Worm (Caenorhabditis elegans) whole organism, L1 larva: ENCODE results near the gene srh-128.

ENCODE experiments used
- C04F5.9 ChIP-seq: sonication (generic microtip); optimal IDR thresholded peaks from 2 replicates; lab custom pipeline; 2016; ENCODE audit warnings: missing genetic modification characterization, missing compliant biosample characterization
- C16A3.4 ChIP-seq: fragments of 150-350 bp; optimal IDR thresholded peaks from 2 replicates; lab custom pipeline; 2014; ENCODE audit warnings: missing biosample characterization, missing genetic modification characterization
- C34B4.2 ChIP-seq: sonication (generic microtip); optimal IDR thresholded peaks from 2 replicates; lab custom pipeline; 2017; ENCODE audit warnings: mild to moderate bottlenecking, missing genetic modification characterization, missing compliant biosample characterization
- aly-2 ChIP-seq: fragments of 150-350 bp; optimal IDR thresholded peaks from 2 replicates; lab custom pipeline; 2014; ENCODE audit warnings: missing biosample characterization, missing genetic modification characterization
- ama-1 ChIP-seq: fragments of 150-350 bp; optimal IDR thresholded peaks from 2 replicates; lab custom pipeline; 2014
- blmp-1 ChIP-seq: fragments of 150-350 bp; optimal IDR thresholded peaks from 2 replicates; lab custom pipeline; 2014; ENCODE audit warnings: missing biosample characterization, missing genetic modification characterization
- ceh-63 ChIP-seq: fragments of 200-800 bp; sonication (Bioruptor generic); optimal IDR thresholded peaks from 2 replicates; lab custom pipeline; 2018; ENCODE audit warnings: mild to moderate bottlenecking, missing genetic modification characterization, missing compliant biosample characterization
- ces-1 ChIP-seq: fragments of 150-350 bp; optimal IDR thresholded peaks from 2 replicates; lab custom pipeline; 2014; ENCODE audit warnings: missing biosample characterization, missing genetic modification reagents, missing genetic modification characterization
- dsc-1 ChIP-seq: sonication (generic microtip); optimal IDR thresholded peaks from 2 replicates; lab custom pipeline; 2016; ENCODE audit warnings: mild to moderate bottlenecking, missing genetic modification characterization, missing compliant biosample characterization
- efl-1 ChIP-seq, 4 experiments: fragments of 150-350 bp; optimal IDR thresholded peaks in 3 of 4; peaks in 1 of 4; 1 replicate in 1 of 4; 2 replicates in 3 of 4; lab custom pipeline; 2014; ENCODE audit warnings: missing biosample characterization in 2 of 4, missing genetic modification characterization in 2 of 4, missing genetic modification reagents in 2 of 4
- efl-3 ChIP-seq: fragments of 200-800 bp; sonication (Bioruptor generic); optimal IDR thresholded peaks from 2 replicates; lab custom pipeline; 2018; ENCODE audit warnings: mild to moderate bottlenecking, missing genetic modification characterization, missing compliant biosample characterization
- egl-13 ChIP-seq: sonication (generic microtip); optimal IDR thresholded peaks from 2 replicates; lab custom pipeline; 2016; ENCODE audit warnings: missing genotype, missing genetic modification reagents, missing genetic modification characterization, missing compliant biosample characterization
- elt-2 ChIP-seq: sonication (generic microtip); optimal IDR thresholded peaks from 2 replicates; lab custom pipeline; 2016; ENCODE audit warnings: missing genetic modification characterization, mild to moderate bottlenecking, inconsistent platforms, missing compliant biosample characterization, missing genetic modification reagents
- elt-3 ChIP-seq, 6 experiments: fragments of 150-350 bp in 1 of 6; sonication (generic microtip); optimal IDR thresholded peaks; 2 replicates each; lab custom pipeline; 2017 to 2018; ENCODE audit warnings: missing biosample characterization in 6 of 6, missing genetic modification characterization in 6 of 6, inconsistent platforms in 1 of 6
- fkh-10 ChIP-seq: sonication (generic microtip); optimal IDR thresholded peaks from 2 replicates; lab custom pipeline; 2017; ENCODE audit warnings: missing biosample characterization, missing genetic modification reagents, missing genetic modification characterization
- fos-1 ChIP-seq: fragments of 150-350 bp; optimal IDR thresholded peaks from 2 replicates; lab custom pipeline; 2014; ENCODE audit warnings: missing biosample characterization, missing genetic modification characterization
- lin-14 ChIP-seq: fragments of 200-800 bp; sonication (Bioruptor generic); optimal IDR thresholded peaks from 2 replicates; lab custom pipeline; 2018; ENCODE audit warnings: mild to moderate bottlenecking, missing genetic modification characterization, moderate library complexity, missing compliant biosample characterization
- lin-35 ChIP-seq, 2 experiments: fragments of 150-350 bp; optimal IDR thresholded peaks; 2 replicates each; lab custom pipeline; 2014; ENCODE audit warnings: missing biosample characterization in 2 of 2, missing genetic modification characterization in 2 of 2, missing genetic modification reagents in 2 of 2
- lsy-2 ChIP-seq, 2 experiments: fragments of 150-350 bp; optimal IDR thresholded peaks; 2 replicates each; lab custom pipeline; 2014; ENCODE audit warnings: missing biosample characterization in 2 of 2, missing genetic modification characterization in 2 of 2
- mab-9 ChIP-seq: fragments of 200-800 bp; sonication (Bioruptor generic); IDR thresholded peaks from 2 replicates; pipeline ENCODE4 v1.3.6; 2022; ENCODE audit warnings: missing genetic modification reagents, missing genetic modification characterization, missing compliant biosample characterization
- mep-1 ChIP-seq: fragments of 150-350 bp; optimal IDR thresholded peaks from 2 replicates; lab custom pipeline; 2014; ENCODE audit warnings: missing biosample characterization, missing genetic modification characterization
- nhr-12 ChIP-seq: sonication (generic microtip); optimal IDR thresholded peaks from 2 replicates; lab custom pipeline; 2017; ENCODE audit warnings: missing biosample characterization, missing genetic modification characterization
- nhr-20 ChIP-seq: sonication (generic microtip); optimal IDR thresholded peaks from 2 replicates; lab custom pipeline; 2016; ENCODE audit warnings: mild to moderate bottlenecking, missing genetic modification characterization, missing compliant biosample characterization
- nhr-28 ChIP-seq: fragments of 150-350 bp; optimal IDR thresholded peaks from 2 replicates; lab custom pipeline; 2014; ENCODE audit warnings: missing biosample characterization, missing genetic modification characterization
- nhr-71 ChIP-seq: sonication (generic microtip); optimal IDR thresholded peaks from 2 replicates; lab custom pipeline; 2016; ENCODE audit warnings: mild to moderate bottlenecking, missing genetic modification characterization, moderate library complexity, missing compliant biosample characterization
- nhr-77 ChIP-seq: fragments of 150-350 bp; optimal IDR thresholded peaks from 2 replicates; lab custom pipeline; 2014; ENCODE audit warnings: missing biosample characterization, missing genetic modification characterization
- nhr-84 ChIP-seq: sonication (generic microtip); optimal IDR thresholded peaks from 2 replicates; lab custom pipeline; 2017; ENCODE audit warnings: missing biosample characterization, missing genetic modification characterization
- nhr-90 ChIP-seq: sonication (generic microtip); optimal IDR thresholded peaks from 2 replicates; lab custom pipeline; 2016; ENCODE audit warnings: mild to moderate bottlenecking, missing genetic modification characterization, missing compliant biosample characterization; ENCODE audit not compliant: poor library complexity
- pax-3 ChIP-seq: fragments of 200-800 bp; sonication (Bioruptor generic); optimal IDR thresholded peaks from 2 replicates; lab custom pipeline; 2018; ENCODE audit warnings: mild to moderate bottlenecking, missing genetic modification characterization, moderate library complexity, missing compliant biosample characterization
- rnt-1 ChIP-seq: sonication (generic microtip); optimal IDR thresholded peaks from 2 replicates; lab custom pipeline; 2016; ENCODE audit warnings: mild to moderate bottlenecking, missing genetic modification characterization, moderate library complexity, missing compliant biosample characterization
- skn-1 ChIP-seq: fragments of 150-350 bp; optimal IDR thresholded peaks from 2 replicates; lab custom pipeline; 2014; ENCODE audit warnings: missing biosample characterization, missing genetic modification characterization
- unc-30 ChIP-seq: sonication (generic microtip); optimal IDR thresholded peaks from 2 replicates; lab custom pipeline; 2017; ENCODE audit warnings: missing biosample characterization, missing genetic modification characterization
- unc-98 ChIP-seq: fragments of 200-800 bp; sonication (Bioruptor generic); IDR thresholded peaks from 2 replicates; pipeline ENCODE4 v1.3.6; 2022; ENCODE audit warnings: missing genetic modification characterization, missing compliant biosample characterization
- xbp-1 ChIP-seq: sonication (generic microtip); optimal IDR thresholded peaks from 2 replicates; lab custom pipeline; 2016; ENCODE audit warnings: missing genetic modification characterization, missing compliant biosample characterization

The srh-128 gene

DNA sequence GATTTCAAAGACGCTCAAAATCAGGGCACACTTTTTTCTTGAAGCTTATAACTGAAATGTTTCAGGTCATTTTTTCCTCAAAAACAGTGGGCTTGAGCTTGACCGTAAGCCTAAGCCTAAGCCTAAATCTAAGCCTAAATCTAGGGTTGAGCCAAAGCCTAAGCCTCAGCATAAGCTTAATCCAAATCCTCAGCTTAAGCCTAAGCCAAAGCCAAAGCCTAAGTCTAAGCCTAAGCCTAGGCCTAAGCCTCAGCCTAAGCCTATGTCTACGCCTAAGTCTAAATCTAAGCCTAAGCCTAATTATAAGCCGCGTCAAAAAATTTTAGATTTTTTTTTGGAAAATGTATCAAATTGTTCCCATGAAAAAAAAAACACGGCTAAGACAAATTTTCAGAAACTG is 29.2 kb upstream of the srh-128 start:
- TF ChIP-seq blmp-1 (no peak), dsc-1 (tag; lab: Kevin White, UChicago) (no peak), xbp-1 (tag; lab: Kevin White, UChicago) (no peak), elt-2 (no peak), skn-1 (tag; lab: Kevin White, UChicago) (no peak), efl-3 (GFP tag; lab: Kevin White, UChicago) (no peak), elt-3 (tag; optimal IDR thresholded peaks at IDR 0.05; lab: Kevin White, UChicago) (no peak), efl-1 (optimal IDR thresholded peaks at IDR 0.05; lab: Kevin White, UChicago) (no peak), efl-1 (GFP tag; optimal IDR thresholded peaks at IDR 0.05 in 1 of 2; lab: Kevin White, UChicago) (no peak), mep-1 (tag; lab: Kevin White, UChicago) (no peak), lin-14 (no peak), C34B4.2 (tag; lab: Kevin White, UChicago) (no peak)

DNA sequence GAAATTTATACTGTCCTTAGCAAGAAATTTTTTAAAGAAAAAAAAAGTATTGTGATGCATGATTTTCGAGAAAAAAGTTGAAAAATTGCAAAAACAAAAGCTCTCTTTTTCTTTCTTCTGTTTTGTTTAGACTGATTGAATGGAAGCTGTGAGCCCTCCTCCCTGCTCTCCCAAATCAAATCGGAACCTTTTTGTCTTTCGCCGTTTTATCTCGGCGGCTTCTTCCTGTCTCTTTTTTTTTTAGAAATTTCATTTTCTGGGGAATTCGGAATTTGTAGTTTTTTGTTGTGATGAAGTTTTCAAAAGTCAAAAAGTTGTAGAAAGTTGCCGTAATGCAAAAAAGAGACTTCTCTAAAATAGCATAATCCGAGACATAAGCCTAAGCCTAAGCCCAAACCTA is 25.5 kb upstream of the srh-128 start:
- TF ChIP-seq lin-35 (GFP tag; optimal IDR thresholded peaks at IDR 0.05; lab: Kevin White, UChicago) (no peak), fkh-10 (GFP tag; lab: Kevin White, UChicago) (peak; percentile 63), lin-14 (peak; percentile 34)
- TF ChIP-seq, all 84 proteins: peak for 2

DNA sequence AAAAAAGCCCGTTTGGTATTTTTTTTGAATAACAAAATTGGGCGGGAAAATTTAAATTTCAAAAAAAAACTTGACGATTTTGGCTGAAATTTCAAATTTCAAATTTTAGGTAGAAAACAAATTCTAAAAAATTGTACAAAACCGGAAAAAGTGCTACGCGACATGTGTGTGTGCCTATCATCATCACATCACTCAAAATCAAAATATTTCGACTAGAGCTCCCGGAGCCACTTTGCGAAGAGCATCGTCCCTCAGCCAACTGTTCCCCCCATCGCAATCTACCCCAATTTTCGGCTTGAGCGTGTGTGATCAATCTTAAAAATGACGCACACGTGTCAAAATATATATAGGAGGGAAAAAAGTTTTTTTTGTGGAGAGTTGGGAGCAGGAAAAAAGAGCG is 21.7 kb upstream of the srh-128 start:
- TF ChIP-seq skn-1 (tag; lab: Kevin White, UChicago) = no peak
- TF ChIP-seq lin-14 = peak; percentile 33
- TF ChIP-seq rnt-1 (tag; lab: Kevin White, UChicago) = peak; percentile 43
- no peak for TF ChIP-seq aly-2 (tag; lab: Kevin White, UChicago)
- TF ChIP-seq nhr-71 (tag; lab: Kevin White, UChicago) = peak; percentile 0
- TF ChIP-seq nhr-90 (tag; lab: Kevin White, UChicago) = no peak
- no peak for TF ChIP-seq blmp-1
- TF ChIP-seq, all 84 proteins: peak for 3

DNA sequence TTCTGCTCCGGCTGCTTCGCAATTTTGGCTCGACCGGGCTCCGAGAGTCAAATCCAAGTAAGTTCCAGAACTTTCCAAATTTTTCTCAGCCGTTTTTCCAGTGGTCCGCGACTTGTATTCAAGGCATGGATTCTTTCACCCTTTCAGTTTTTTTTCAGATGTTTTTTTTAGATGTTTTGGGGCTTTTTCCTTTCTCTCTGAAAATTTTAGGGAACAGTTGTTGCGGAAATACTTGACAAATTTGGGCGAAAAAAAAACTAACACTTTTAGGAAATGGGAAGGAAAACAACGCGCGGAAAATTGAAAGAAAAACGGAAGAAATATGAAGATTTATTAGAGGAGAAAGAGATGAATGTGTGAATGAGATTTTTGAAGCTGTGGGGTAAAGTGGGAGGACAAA is 20.5 kb upstream of the srh-128 start, which contains the start of the genes T05A8.11 and nep-2:
T05A8.11 (minus strand) TSS at position 101 of the 400 bp plus-strand sequence.
nep-2 (minus strand) TSS at position 192 of the 400 bp plus-strand sequence.
- TF ChIP-seq nhr-77 (tag; lab: Kevin White, UChicago) = no peak
- TF ChIP-seq nhr-84 (tag; lab: Kevin White, UChicago) = no peak
- TF ChIP-seq, all 84 proteins: peak for 0

DNA sequence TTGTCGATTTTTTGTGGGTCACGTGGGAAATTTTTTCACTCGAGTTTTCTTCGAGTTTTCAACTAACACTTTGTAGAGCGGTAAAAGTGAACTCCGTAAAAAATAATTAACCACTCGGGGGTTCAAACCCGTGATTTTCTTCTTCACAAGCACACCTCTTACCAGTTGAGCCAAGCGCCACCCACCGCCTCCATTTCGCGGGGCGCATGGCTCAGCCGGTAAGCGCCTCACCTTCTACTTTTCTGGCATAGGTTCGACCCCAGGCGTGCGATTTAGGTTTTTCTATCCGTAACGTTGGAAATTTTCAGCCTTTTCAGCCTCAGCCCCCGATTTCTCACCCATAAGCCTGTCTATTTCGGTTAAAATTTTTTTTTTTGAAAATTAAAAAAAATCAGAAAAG is 16.9 kb upstream of the srh-128 start:
- no peak for TF ChIP-seq nhr-20 (tag; lab: Kevin White, UChicago)
- TF ChIP-seq efl-1 (optimal IDR thresholded peaks at IDR 0.05; lab: Kevin White, UChicago) = no peak
- TF ChIP-seq efl-1 (GFP tag; optimal IDR thresholded peaks at IDR 0.05 in 1 of 2; lab: Kevin White, UChicago) = no peak
- no peak for TF ChIP-seq mab-9 (GFP tag; lab: Robert Waterston, UW)
- no peak for TF ChIP-seq unc-30 (tag; lab: Kevin White, UChicago)
- TF ChIP-seq ama-1 (lab: Kevin White, UChicago) = no peak
- TF ChIP-seq nhr-12 (tag; lab: Kevin White, UChicago) = no peak
- no peak for TF ChIP-seq aly-2 (tag; lab: Kevin White, UChicago)
- no peak for TF ChIP-seq unc-98
- no peak for TF ChIP-seq pax-3 (tag; lab: Kevin White, UChicago)
- no peak for TF ChIP-seq C16A3.4 (tag; lab: Kevin White, UChicago)
- no peak for TF ChIP-seq egl-13 (tag; lab: Kevin White, UChicago)
- no peak for TF ChIP-seq elt-3 (tag; optimal IDR thresholded peaks at IDR 0.05; lab: Kevin White, UChicago)
- TF ChIP-seq ces-1 (GFP tag; lab: Kevin White, UChicago) = no peak
- TF ChIP-seq fos-1 = no peak
- no peak for TF ChIP-seq ceh-63 (GFP tag; lab: Kevin White, UChicago)
- no peak for TF ChIP-seq C04F5.9 (tag; lab: Kevin White, UChicago)
- TF ChIP-seq elt-2 = no peak
- TF ChIP-seq lsy-2 (tag; optimal IDR thresholded peaks at IDR 0.05; lab: Kevin White, UChicago) = no peak
- no peak for TF ChIP-seq nhr-28 (tag; lab: Kevin White, UChicago)
- TF ChIP-seq, all 84 proteins: peak for 0
